Worm (Caenorhabditis elegans): ENCODE data around the gene sra-11.

sra-11 gene

ce11 chrII:10898998-10899397, 11.1 kb downstream of the sra-11 start:
- no peak for TF ChIP-seq klf-2 (GFP tag; conservative IDR thresholded peaks at IDR 0.05)
- no peak for TF ChIP-seq T22C8.4 (GFP tag; IDR thresholded peaks at IDR 0.05)

ce11 chrII:10895959-10896358, 14.2 kb downstream of the sra-11 start:
- TF ChIP-seq tab-1 (GFP tag; IDR thresholded peaks at IDR 0.05) (no peak), ztf-23 (GFP tag; IDR thresholded peaks at IDR 0.05) (no peak), klf-2 (GFP tag; conservative IDR thresholded peaks at IDR 0.05) (no peak), T22C8.4 (GFP tag; IDR thresholded peaks at IDR 0.05) (no peak), flt-1 (GFP tag; IDR thresholded peaks at IDR 0.05) (no peak), med-1 (GFP tag; optimal IDR thresholded peaks at IDR 0.05; ENCODE audit: insufficient read depth) (no peak), cog-1 (tag; optimal IDR thresholded peaks at IDR 0.05) (no peak), ztf-29 (GFP tag; IDR thresholded peaks at IDR 0.05) (no peak), ref-1 (GFP tag; conservative IDR thresholded peaks at IDR 0.05) (no peak)

- TF ChIP-seq ztf-23 (GFP tag; IDR thresholded peaks at IDR 0.05) (no peak), flt-1 (GFP tag; IDR thresholded peaks at IDR 0.05) (no peak), T22C8.4 (GFP tag; IDR thresholded peaks at IDR 0.05) (no peak), klf-2 (GFP tag; conservative IDR thresholded peaks at IDR 0.05) (no peak), tab-1 (GFP tag; IDR thresholded peaks at IDR 0.05) (no peak), ztf-29 (GFP tag; IDR thresholded peaks at IDR 0.05) (no peak), med-1 (GFP tag; optimal IDR thresholded peaks at IDR 0.05; ENCODE audit: insufficient read depth) (no peak), cog-1 (tag; optimal IDR thresholded peaks at IDR 0.05) (no peak), ref-1 (GFP tag; conservative IDR thresholded peaks at IDR 0.05) (no peak)
Measured at ce11 chrII:10894996-10895395, 15.1 kb downstream of the sra-11 start, which contains the start of gene sra-10. Gene sra-10 (minus strand): TSS chrII:10895096.

- TF ChIP-seq cog-1 (tag; optimal IDR thresholded peaks at IDR 0.05) = no peak
- no peak for TF ChIP-seq T22C8.4 (GFP tag; IDR thresholded peaks at IDR 0.05)
- TF ChIP-seq ref-1 (GFP tag; conservative IDR thresholded peaks at IDR 0.05) = no peak
- TF ChIP-seq med-1 (GFP tag; optimal IDR thresholded peaks at IDR 0.05; ENCODE audit: insufficient read depth) = no peak
- no peak for TF ChIP-seq flt-1 (GFP tag; IDR thresholded peaks at IDR 0.05)
- no peak for TF ChIP-seq klf-2 (GFP tag; conservative IDR thresholded peaks at IDR 0.05)
- no peak for TF ChIP-seq tab-1 (GFP tag; IDR thresholded peaks at IDR 0.05)
- TF ChIP-seq ztf-29 (GFP tag; IDR thresholded peaks at IDR 0.05) = no peak
- TF ChIP-seq ztf-23 (GFP tag; IDR thresholded peaks at IDR 0.05) = no peak
Measured at ce11 chrII:10888979-10889378, 21.1 kb downstream of the sra-11 start, which contains the start of gene ptr-8. Gene ptr-8 (plus strand): TSS chrII:10889279.

- no peak for TF ChIP-seq ztf-23 (GFP tag; IDR thresholded peaks at IDR 0.05)
- TF ChIP-seq ztf-29 (GFP tag; IDR thresholded peaks at IDR 0.05) = no peak
Measured at ce11 chrII:10887097-10887496, 23.0 kb downstream of the sra-11 start.

ce11 chrII:10885868-10886514, 24.1 kb downstream of the sra-11 start, which contains the start of gene F44F4.3:
Gene F44F4.3 (minus strand): TSS chrII:10885918.
- TF ChIP-seq ztf-29 (GFP tag; IDR thresholded peaks at IDR 0.05) (no peak), ref-1 (GFP tag; conservative IDR thresholded peaks at IDR 0.05) (no peak), ztf-23 (GFP tag; IDR thresholded peaks at IDR 0.05) (no peak), cog-1 (tag; optimal IDR thresholded peaks at IDR 0.05) (no peak), tab-1 (GFP tag; IDR thresholded peaks at IDR 0.05) (no peak), T22C8.4 (GFP tag; IDR thresholded peaks at IDR 0.05) (no peak), flt-1 (GFP tag; IDR thresholded peaks at IDR 0.05) (no peak)

- no peak for TF ChIP-seq T22C8.4 (GFP tag; IDR thresholded peaks at IDR 0.05)
- no peak for TF ChIP-seq ref-1 (GFP tag; conservative IDR thresholded peaks at IDR 0.05)
- TF ChIP-seq cog-1 (tag; optimal IDR thresholded peaks at IDR 0.05) = no peak
- no peak for TF ChIP-seq tab-1 (GFP tag; IDR thresholded peaks at IDR 0.05)
- TF ChIP-seq flt-1 (GFP tag; IDR thresholded peaks at IDR 0.05) = no peak
- no peak for TF ChIP-seq klf-2 (GFP tag; conservative IDR thresholded peaks at IDR 0.05)
- TF ChIP-seq ztf-23 (GFP tag; IDR thresholded peaks at IDR 0.05) = no peak
- no peak for TF ChIP-seq ztf-29 (GFP tag; IDR thresholded peaks at IDR 0.05)
- TF ChIP-seq med-1 (GFP tag; optimal IDR thresholded peaks at IDR 0.05; ENCODE audit: insufficient read depth) = no peak
Measured at ce11 chrII:10885250-10885649, 24.9 kb downstream of the sra-11 start.

- no peak for TF ChIP-seq cog-1 (tag; optimal IDR thresholded peaks at IDR 0.05)
- TF ChIP-seq ztf-23 (GFP tag; IDR thresholded peaks at IDR 0.05) = no peak
- no peak for TF ChIP-seq T22C8.4 (GFP tag; IDR thresholded peaks at IDR 0.05)
- no peak for TF ChIP-seq flt-1 (GFP tag; IDR thresholded peaks at IDR 0.05)
- TF ChIP-seq tab-1 (GFP tag; IDR thresholded peaks at IDR 0.05) = no peak
- no peak for TF ChIP-seq med-1 (GFP tag; optimal IDR thresholded peaks at IDR 0.05; ENCODE audit: insufficient read depth)
- no peak for TF ChIP-seq ref-1 (GFP tag; conservative IDR thresholded peaks at IDR 0.05)
- TF ChIP-seq klf-2 (GFP tag; conservative IDR thresholded peaks at IDR 0.05) = no peak
- no peak for TF ChIP-seq ztf-29 (GFP tag; IDR thresholded peaks at IDR 0.05)
Measured at ce11 chrII:10884396-10884795, 25.7 kb downstream of the sra-11 start, which contains the start of gene egg-3. Gene egg-3 (minus strand): TSS chrII:10884441.

- TF ChIP-seq cog-1 (tag; optimal IDR thresholded peaks at IDR 0.05) = no peak
- TF ChIP-seq ztf-23 (GFP tag; IDR thresholded peaks at IDR 0.05) = no peak
- TF ChIP-seq tab-1 (GFP tag; IDR thresholded peaks at IDR 0.05) = no peak
Measured at ce11 chrII:10880625-10881024, 29.5 kb downstream of the sra-11 start, which contains the start of gene lurp-1. Gene lurp-1 (plus strand): TSS chrII:10880925.

ce11 chrII:10873631-10874030, 36.5 kb downstream of the sra-11 start, which contains the start of gene orc-2:
Gene orc-2 (plus strand): TSS chrII:10873931.
- TF ChIP-seq T22C8.4 (GFP tag; IDR thresholded peaks at IDR 0.05) = no peak
- no peak for TF ChIP-seq ztf-29 (GFP tag; IDR thresholded peaks at IDR 0.05)
- TF ChIP-seq cog-1 (tag; optimal IDR thresholded peaks at IDR 0.05) = no peak
- TF ChIP-seq flt-1 (GFP tag; IDR thresholded peaks at IDR 0.05) = no peak
- no peak for TF ChIP-seq med-1 (GFP tag; optimal IDR thresholded peaks at IDR 0.05; ENCODE audit: insufficient read depth)
- TF ChIP-seq ref-1 (GFP tag; conservative IDR thresholded peaks at IDR 0.05) = no peak
- TF ChIP-seq ztf-23 (GFP tag; IDR thresholded peaks at IDR 0.05) = no peak
- no peak for TF ChIP-seq klf-2 (GFP tag; conservative IDR thresholded peaks at IDR 0.05)
- no peak for TF ChIP-seq tab-1 (GFP tag; IDR thresholded peaks at IDR 0.05)
